Fruit fly (Drosophila melanogaster) whole organism, embryonic: ENCODE measurements around the gene RpS12.

ENCODE experiments used
- Adf1 ChIP-seq: fragments of 200-800 bp; sonication (Bioruptor generic); IDR thresholded peaks from 2 replicates; pipeline ENCODE4 v1.3.6; 2022; ENCODE audit warnings: missing biosample characterization, missing genetic modification characterization
- Antp ChIP-seq: fragments of 200-800 bp; sonication (Bioruptor generic); optimal IDR thresholded peaks from 3 replicates; lab custom pipeline; 2016; ENCODE audit warnings: missing biosample characterization, missing genetic modification characterization
- BEAF-32 ChIP-seq: fragments of 200-800 bp; sonication (Bioruptor generic); optimal IDR thresholded peaks from 3 replicates; lab custom pipeline; 2017; ENCODE audit warnings: missing biosample characterization, missing genetic modification characterization, mild to moderate bottlenecking, moderate library complexity, missing genetic modification reagents
- Bteb2 ChIP-seq: fragments of 200-800 bp; sonication (Bioruptor generic); optimal IDR thresholded peaks from 2 replicates; lab custom pipeline; 2016; ENCODE audit warnings: missing biosample characterization, missing genetic modification characterization
- CG11398 ChIP-seq: fragments of 200-800 bp; sonication (Bioruptor generic); optimal IDR thresholded peaks from 2 replicates; lab custom pipeline; 2016; ENCODE audit warnings: missing biosample characterization, missing genetic modification characterization
- CG11560 ChIP-seq: fragments of 200-800 bp; sonication (Bioruptor generic); IDR thresholded peaks from 3 replicates; pipeline ENCODE4 v1.3.6; 2022; ENCODE audit warnings: missing biosample characterization, missing genetic modification characterization
- CG13775 ChIP-seq: fragments of 200-800 bp; sonication (Bioruptor generic); optimal IDR thresholded peaks from 3 replicates; lab custom pipeline; 2017; ENCODE audit warnings: missing biosample characterization, mild to moderate bottlenecking, missing genetic modification characterization
- CG1529 ChIP-seq: fragments of 200-800 bp; sonication (Bioruptor generic); optimal IDR thresholded peaks from 3 replicates; lab custom pipeline; 2018; ENCODE audit warnings: missing biosample characterization, missing genetic modification characterization
- CG1603 ChIP-seq: fragments of 200-800 bp; sonication (Bioruptor generic); optimal IDR thresholded peaks from 2 replicates; lab custom pipeline; 2019; ENCODE audit warnings: missing biosample characterization, mild to moderate bottlenecking, missing genetic modification characterization, moderate library complexity
- CG17385 ChIP-seq: fragments of 200-800 bp; sonication (Bioruptor generic); optimal IDR thresholded peaks from 3 replicates; lab custom pipeline; 2018; ENCODE audit warnings: missing biosample characterization, mild to moderate bottlenecking, missing genetic modification characterization
- CG18476 ChIP-seq: fragments of 200-800 bp; sonication (Bioruptor generic); optimal IDR thresholded peaks from 2 replicates; lab custom pipeline; 2016; ENCODE audit warnings: missing biosample characterization, mild to moderate bottlenecking, missing genetic modification characterization
- CG2129 ChIP-seq: fragments of 200-800 bp; sonication (Bioruptor generic); IDR thresholded peaks from 2 replicates; pipeline ENCODE4 v1.3.6; 2022; ENCODE audit warnings: missing biosample characterization, missing genetic modification characterization; ENCODE audit not compliant: partially characterized antibody
- CG2202 ChIP-seq: fragments of 200-800 bp; sonication (Bioruptor generic); optimal IDR thresholded peaks from 2 replicates; lab custom pipeline; 2018; ENCODE audit warnings: missing biosample characterization, mild to moderate bottlenecking, missing genetic modification characterization
- CG2889 ChIP-seq: fragments of 200-800 bp; sonication (Bioruptor generic); IDR thresholded peaks from 3 replicates; pipeline ENCODE4 v1.3.6; 2022; ENCODE audit warnings: missing biosample characterization, missing genetic modification characterization
- CG3281 ChIP-seq: fragments of 200-800 bp; sonication (Bioruptor generic); optimal IDR thresholded peaks from 3 replicates; lab custom pipeline; 2017; ENCODE audit warnings: missing biosample characterization, mild to moderate bottlenecking, missing genetic modification characterization
- CG4282 ChIP-seq: fragments of 200-800 bp; sonication (Bioruptor generic); optimal IDR thresholded peaks from 2 replicates; lab custom pipeline; 2016; ENCODE audit warnings: missing biosample characterization, missing genetic modification characterization
- CG43689 ChIP-seq: fragments of 200-800 bp; sonication (Bioruptor generic); IDR thresholded peaks from 2 replicates; pipeline ENCODE4 v1.3.6; 2022; ENCODE audit warnings: missing biosample characterization, missing genetic modification characterization
- CG6175 ChIP-seq: fragments of 200-800 bp; sonication (Bioruptor generic); IDR thresholded peaks from 3 replicates; pipeline ENCODE4 v1.3.6; 2022; ENCODE audit warnings: missing biosample characterization, missing genetic modification characterization
- CG9817 ChIP-seq: fragments of 200-800 bp; sonication (Bioruptor generic); optimal IDR thresholded peaks from 2 replicates; lab custom pipeline; 2018; ENCODE audit warnings: missing biosample characterization, mild to moderate bottlenecking, missing genetic modification characterization, moderate library complexity
- CrebB ChIP-seq: fragments of 200-800 bp; sonication (Bioruptor generic); optimal IDR thresholded peaks from 3 replicates; lab custom pipeline; 2018; ENCODE audit warnings: missing biosample characterization, mild to moderate bottlenecking, missing genetic modification characterization
- Dip3 ChIP-seq: fragments of 200-800 bp; sonication (Bioruptor generic); optimal IDR thresholded peaks from 3 replicates; lab custom pipeline; 2016; ENCODE audit warnings: missing biosample characterization, missing genetic modification characterization
- Doc2 ChIP-seq: fragments of 200-800 bp; sonication (Bioruptor generic); IDR thresholded peaks from 2 replicates; pipeline ENCODE4 v1.3.6; 2022; ENCODE audit warnings: missing biosample characterization, missing genetic modification characterization
- Fer2 ChIP-seq: fragments of 200-800 bp; sonication (Bioruptor generic); optimal IDR thresholded peaks from 2 replicates; lab custom pipeline; 2018; ENCODE audit warnings: missing biosample characterization, mild to moderate bottlenecking, missing genetic modification characterization, moderate library complexity
- Hr3 ChIP-seq: fragments of 200-800 bp; sonication (Bioruptor generic); optimal IDR thresholded peaks from 3 replicates; lab custom pipeline; 2016; ENCODE audit warnings: missing biosample characterization, missing genetic modification characterization
- Hr51 ChIP-seq, 2 experiments: fragments of 200-800 bp; sonication (Bioruptor generic); optimal IDR thresholded peaks; 2 replicates in 1 of 2; 3 replicates in 1 of 2; lab custom pipeline; 2016 to 2018; ENCODE audit warnings: missing biosample characterization in 2 of 2, missing genetic modification characterization in 2 of 2, mild to moderate bottlenecking in 1 of 2, moderate library complexity in 1 of 2
- Lpt ChIP-seq: fragments of >200 bp; optimal IDR thresholded peaks from 2 replicates; lab custom pipeline; 2018; ENCODE audit warnings: missing biosample characterization, missing genetic modification characterization
- Meics ChIP-seq: fragments of 200-800 bp; sonication (Bioruptor generic); optimal IDR thresholded peaks from 2 replicates; lab custom pipeline; 2017; ENCODE audit warnings: missing biosample characterization, mild to moderate bottlenecking, missing genetic modification characterization
- Xrp1 ChIP-seq: fragments of 200-800 bp; sonication (Bioruptor generic); IDR thresholded peaks from 2 replicates; pipeline ENCODE4 v1.3.6; 2022; ENCODE audit warnings: missing biosample characterization, missing genetic modification characterization
- ap ChIP-seq: fragments of 200-800 bp; sonication (Bioruptor generic); IDR thresholded peaks from 2 replicates; pipeline ENCODE4 v1.3.6; 2022; ENCODE audit warnings: missing biosample characterization, missing genetic modification characterization
- caup ChIP-seq: fragments of 200-800 bp; sonication (Bioruptor generic); optimal IDR thresholded peaks from 3 replicates; lab custom pipeline; 2017; ENCODE audit warnings: missing biosample characterization, mild to moderate bottlenecking, missing genetic modification characterization, moderate library complexity; ENCODE audit not compliant: severe bottlenecking
- chinmo ChIP-seq: fragments of 200-800 bp; sonication (Bioruptor generic); IDR thresholded peaks from 4 replicates; pipeline ENCODE4 v1.3.6; 2022; ENCODE audit warnings: missing biosample characterization, missing genetic modification characterization; ENCODE audit not compliant: partially characterized antibody
- chm ChIP-seq: fragments of 200-800 bp; sonication (Bioruptor generic); IDR thresholded peaks from 2 replicates; pipeline ENCODE4 v1.3.6; 2022; ENCODE audit warnings: missing biosample characterization, missing genetic modification characterization
- crc ChIP-seq: fragments of 200-800 bp; sonication (Bioruptor generic); optimal IDR thresholded peaks from 2 replicates; lab custom pipeline; 2016; ENCODE audit warnings: missing biosample characterization, missing genetic modification characterization
- croc ChIP-seq: fragments of 200-800 bp; sonication (Bioruptor generic); conservative IDR thresholded peaks from 3 replicates; pipeline ENCODE4 v1.3.6; 2022; ENCODE audit warnings: missing biosample characterization, missing genetic modification characterization
- exex ChIP-seq: fragments of 200-800 bp; sonication (Bioruptor generic); optimal IDR thresholded peaks from 4 replicates; lab custom pipeline; 2018; ENCODE audit warnings: missing biosample characterization, mild to moderate bottlenecking, missing genetic modification characterization, moderate library complexity
- grn ChIP-seq: fragments of 200-800 bp; sonication (Bioruptor generic); optimal IDR thresholded peaks from 3 replicates; lab custom pipeline; 2017; ENCODE audit warnings: missing biosample characterization, missing genetic modification characterization
- jing ChIP-seq: fragments of 200-800 bp; sonication (Bioruptor generic); optimal IDR thresholded peaks from 2 replicates; lab custom pipeline; 2018; ENCODE audit warnings: missing biosample characterization, mild to moderate bottlenecking, missing genetic modification characterization
- klu ChIP-seq: fragments of 200-800 bp; sonication (Bioruptor generic); IDR thresholded peaks from 2 replicates; pipeline ENCODE4 v1.3.6; 2022; ENCODE audit warnings: missing biosample characterization, missing genetic modification characterization
- lola ChIP-seq, 3 experiments: fragments of >200 bp in 2 of 3; fragments of 200-800 bp in 1 of 3; sonication (Bioruptor generic) in 1 of 3; optimal IDR thresholded peaks; 2 replicates each; lab custom pipeline; 2017 to 2019; ENCODE audit warnings: missing biosample characterization in 3 of 3, missing genetic modification characterization in 3 of 3, mild to moderate bottlenecking in 1 of 3, moderate library complexity in 1 of 3
- nmo ChIP-seq: fragments of 200-800 bp; sonication (Bioruptor generic); optimal IDR thresholded peaks from 2 replicates; lab custom pipeline; 2018; ENCODE audit warnings: missing biosample characterization, mild to moderate bottlenecking, missing genetic modification characterization, moderate library complexity
- pros ChIP-seq: fragments of 200-800 bp; sonication (Bioruptor generic); optimal IDR thresholded peaks from 3 replicates; lab custom pipeline; 2019; ENCODE audit warnings: missing biosample characterization, mild to moderate bottlenecking, missing genetic modification characterization, moderate library complexity
- ranshi ChIP-seq: fragments of 200-800 bp; sonication (Bioruptor generic); IDR thresholded peaks from 2 replicates; pipeline ENCODE4 v1.3.6; 2022; ENCODE audit warnings: missing biosample characterization, missing genetic modification characterization
- repo ChIP-seq: fragments of 200-800 bp; sonication (Bioruptor generic); optimal IDR thresholded peaks from 2 replicates; lab custom pipeline; 2016; ENCODE audit warnings: missing biosample characterization, missing genetic modification characterization
- salm ChIP-seq: fragments of 200-800 bp; sonication (Bioruptor generic); optimal IDR thresholded peaks from 2 replicates; lab custom pipeline; 2018; ENCODE audit warnings: missing biosample characterization, mild to moderate bottlenecking, missing genetic modification characterization
- scrt ChIP-seq: fragments of 200-800 bp; sonication (Bioruptor generic); optimal IDR thresholded peaks from 2 replicates; lab custom pipeline; 2018; ENCODE audit warnings: missing biosample characterization, mild to moderate bottlenecking, missing genetic modification characterization, moderate library complexity
- tna ChIP-seq: fragments of 200-800 bp; sonication (Bioruptor generic); IDR thresholded peaks from 2 replicates; pipeline ENCODE4 v1.3.6; 2022; ENCODE audit warnings: missing biosample characterization, missing genetic modification characterization; ENCODE audit not compliant: partially characterized antibody
- vnd ChIP-seq: fragments of 200-800 bp; sonication (Bioruptor generic); IDR thresholded peaks from 3 replicates; pipeline ENCODE4 v1.3.6; 2022; ENCODE audit warnings: missing biosample characterization, missing genetic modification characterization; ENCODE audit not compliant: partially characterized antibody
- zf30C ChIP-seq: fragments of 200-800 bp; sonication (Bioruptor generic); optimal IDR thresholded peaks from 3 replicates; lab custom pipeline; 2018; ENCODE audit warnings: missing biosample characterization, mild to moderate bottlenecking, missing genetic modification characterization
- zfh2 ChIP-seq: fragments of 200-800 bp; sonication (Bioruptor generic); optimal IDR thresholded peaks from 2 replicates; lab custom pipeline; 2016; ENCODE audit warnings: missing biosample characterization, missing genetic modification characterization

The RpS12 gene

DNA sequence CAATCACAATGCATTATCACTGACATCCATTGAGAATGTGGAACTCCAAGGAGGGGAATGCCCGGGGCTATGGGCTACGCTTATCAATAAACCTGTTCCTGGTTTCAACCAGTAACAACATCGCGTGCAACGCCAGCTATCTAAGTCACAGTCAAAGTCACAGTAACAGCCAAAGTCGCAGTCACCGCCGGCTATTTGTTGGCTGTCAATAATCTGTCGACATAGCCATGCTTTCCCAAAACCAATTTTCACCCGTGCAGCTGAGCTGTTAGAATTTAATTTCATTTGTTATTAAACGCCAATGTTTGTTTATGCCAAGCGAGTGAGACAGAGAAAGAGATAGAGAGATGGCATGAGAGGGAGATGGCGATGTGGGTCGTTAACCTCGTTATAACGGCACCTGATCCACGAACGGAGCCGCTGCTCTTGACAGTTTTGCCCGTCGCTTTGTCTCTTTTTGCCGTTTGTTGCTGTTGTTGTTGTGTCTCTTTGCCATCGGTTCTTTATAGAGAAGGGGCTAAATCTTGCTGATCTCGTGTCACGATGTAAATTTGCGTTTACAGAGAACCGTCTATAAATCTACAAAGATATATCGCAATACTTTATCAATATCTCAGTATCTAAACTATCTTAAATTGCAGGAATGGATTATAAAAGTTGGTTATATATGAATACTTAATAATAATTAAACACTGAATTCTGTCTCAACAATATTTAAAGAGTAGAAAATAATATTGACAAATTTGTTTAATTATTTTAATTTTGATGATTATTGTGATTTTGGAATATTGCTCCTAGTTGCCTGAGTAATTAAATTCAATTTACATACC lies 9.1 kb downstream of the RpS12 start (continued):
- no peak for TF ChIP-seq Meics
- TF ChIP-seq Dip3, result no peak
- TF ChIP-seq lola (GFP tag; optimal IDR thresholded peaks at IDR 0.05; lab: Kevin White, UChicago), result peak in 1 of 3 experiments; percentile 75
- peak; percentile 16 for TF ChIP-seq Hr3 (GFP tag; lab: Kevin White, UChicago)
- TF ChIP-seq CG11398 (GFP tag; lab: Kevin White, UChicago), result peak; percentile 2
- no peak for TF ChIP-seq scrt (GFP tag; lab: Kevin White, UChicago)
- TF ChIP-seq Antp (GFP tag; lab: Kevin White, UChicago), result no peak
- peak; percentile 27 for TF ChIP-seq CG13775 (GFP tag; lab: Kevin White, UChicago)
- no peak for TF ChIP-seq CG2202 (tag; lab: Kevin White, UChicago)
- TF ChIP-seq CG1529 (GFP tag; lab: Kevin White, UChicago), result peak; percentile 29
- no peak for TF ChIP-seq Fer2 (tag; lab: Kevin White, UChicago)
- TF ChIP-seq CG4282 (GFP tag; lab: Kevin White, UChicago), result no peak
- no peak; the same call in 1 of the 2 replicates for TF ChIP-seq CG2129 (GFP tag; lab: Robert Waterston, UW)
- TF ChIP-seq Hr51 (GFP tag; optimal IDR thresholded peaks at IDR 0.05; lab: Kevin White, UChicago), result no peak
- no peak for TF ChIP-seq Lpt (GFP tag; lab: Kevin White, UChicago)
- TF ChIP-seq CG9817 (tag; lab: Kevin White, UChicago), result no peak
- no peak for TF ChIP-seq Adf1 (GFP tag; lab: Robert Waterston, UW)
- peak; percentile 30 for TF ChIP-seq nmo (GFP tag; lab: Kevin White, UChicago)
- peak; percentile 45; the same call in 1 of the 2 replicates for TF ChIP-seq chm (GFP tag; lab: Robert Waterston, UW)
- TF ChIP-seq BEAF-32 (GFP tag; lab: Kevin White, UChicago), result peak; percentile 64
- TF ChIP-seq klu, result no peak
- TF ChIP-seq Bteb2 (GFP tag; lab: Kevin White, UChicago), result no peak
- TF ChIP-seq CG3281, result peak; percentile 1
- no peak for TF ChIP-seq vnd (GFP tag; lab: Robert Waterston, UW)
- TF ChIP-seq Doc2 (GFP tag; lab: Robert Waterston, UW), result no peak
- no peak for TF ChIP-seq ap
- TF ChIP-seq CG11560 (tag; lab: Robert Waterston, UW), result no peak
- TF ChIP-seq pros (GFP tag; lab: Kevin White, UChicago), result peak; percentile 15
- TF ChIP-seq caup (GFP tag; lab: Kevin White, UChicago), result no peak
- TF ChIP-seq ranshi (GFP tag; lab: Robert Waterston, UW), result no peak
- TF ChIP-seq CG1603, result peak; percentile 51
- no peak for TF ChIP-seq salm
- no peak for TF ChIP-seq exex (tag; lab: Kevin White, UChicago)
- TF ChIP-seq grn (GFP tag; lab: Kevin White, UChicago), result no peak
- 0 out of 4 replicates have a peak, but pooled peaks have one; percentile 66 for TF ChIP-seq chinmo (GFP tag; lab: Robert Waterston, UW)
- no peak for TF ChIP-seq CG18476
- no peak for TF ChIP-seq zfh2 (GFP tag; lab: Kevin White, UChicago)
- TF ChIP-seq Xrp1 (GFP tag; lab: Robert Waterston, UW), result no peak
- no peak for TF ChIP-seq jing
- TF ChIP-seq crc, result no peak
- no peak for TF ChIP-seq CG17385 (GFP tag; lab: Kevin White, UChicago)
- no peak for TF ChIP-seq zf30C (GFP tag; lab: Kevin White, UChicago)
- 0 out of 2 replicates have a peak, but pooled peaks have one; percentile 3 for TF ChIP-seq CG43689 (GFP tag; lab: Robert Waterston, UW)
- no peak for TF ChIP-seq CG2889 (GFP tag; lab: Robert Waterston, UW)
- no peak for TF ChIP-seq CrebB
- TF ChIP-seq tna (GFP tag; lab: Robert Waterston, UW), result no peak
- TF ChIP-seq croc (GFP tag; lab: Robert Waterston, UW), result no peak
- TF ChIP-seq repo, result no peak
- no peak for TF ChIP-seq CG6175
